Fruit fly (Drosophila melanogaster) whole organism, prepupa: ENCODE measurements around the gene CG32270.
A peak's percentile ranks its signal among the peaks of the same experiment; 100 is the strongest.

Experiments
- Blimp-1 ChIP-seq: fragments of 200-800 bp; sonication (Bioruptor generic); optimal IDR thresholded peaks from 3 replicates; lab custom pipeline; 2017; ENCODE audit warnings: missing biosample characterization, missing genetic modification characterization, mild to moderate bottlenecking, moderate library complexity, missing genetic modification reagents
- CG10631 ChIP-seq: fragments of 200-800 bp; sonication (Bioruptor generic); optimal IDR thresholded peaks from 2 replicates; lab custom pipeline; 2016; ENCODE audit warnings: missing biosample characterization, missing genetic modification characterization
- CG11762 ChIP-seq: fragments of 200-800 bp; sonication (Bioruptor generic); optimal IDR thresholded peaks from 3 replicates; lab custom pipeline; 2016; ENCODE audit warnings: missing biosample characterization, missing genetic modification characterization; ENCODE audit not compliant: insufficient read depth
- CG15336 ChIP-seq: fragments of 200-800 bp; sonication (Bioruptor generic); IDR thresholded peaks from 2 replicates; pipeline ENCODE4 v1.3.6; 2022; ENCODE audit warnings: missing biosample characterization, missing genetic modification characterization
- CG1621 ChIP-seq: fragments of 200-800 bp; sonication (Bioruptor generic); optimal IDR thresholded peaks from 3 replicates; lab custom pipeline; 2018; ENCODE audit warnings: missing biosample characterization, mild to moderate bottlenecking, missing genetic modification characterization
- CG3032 ChIP-seq: fragments of 200-800 bp; optimal IDR thresholded peaks from 2 replicates; lab custom pipeline; 2019; ENCODE audit warnings: missing biosample characterization, mild to moderate bottlenecking, missing genetic modification characterization, moderate library complexity
- CG32006 ChIP-seq: fragments of 200-800 bp; sonication (Bioruptor generic); optimal IDR thresholded peaks from 3 replicates; lab custom pipeline; 2017; ENCODE audit warnings: missing biosample characterization, mild to moderate bottlenecking, missing genetic modification characterization
- CG34406 ChIP-seq: fragments of 200-800 bp; sonication (Bioruptor generic); optimal IDR thresholded peaks from 3 replicates; lab custom pipeline; 2016; ENCODE audit warnings: missing biosample characterization, missing genetic modification characterization
- CG4318 ChIP-seq: fragments of 200-800 bp; sonication (Bioruptor generic); optimal IDR thresholded peaks from 3 replicates; lab custom pipeline; 2017; ENCODE audit warnings: missing biosample characterization, mild to moderate bottlenecking, missing genetic modification characterization
- CG6163 ChIP-seq: fragments of 200-800 bp; sonication (Bioruptor generic); IDR thresholded peaks from 3 replicates; pipeline ENCODE4 v1.3.6; 2022; ENCODE audit warnings: missing biosample characterization, missing genetic modification characterization
- CG6808 ChIP-seq: fragments of 200-800 bp; sonication (Bioruptor generic); optimal IDR thresholded peaks from 3 replicates; lab custom pipeline; 2017; ENCODE audit warnings: missing biosample characterization, missing genetic modification characterization, mild to moderate bottlenecking, moderate library complexity, missing genetic modification reagents
- CG6854 ChIP-seq: fragments of 200-800 bp; sonication (Bioruptor generic); optimal IDR thresholded peaks from 2 replicates; lab custom pipeline; 2017; ENCODE audit warnings: missing biosample characterization, mild to moderate bottlenecking, missing genetic modification characterization
- CG8119 ChIP-seq: fragments of 200-800 bp; sonication (Bioruptor generic); IDR thresholded peaks from 3 replicates; pipeline ENCODE4 v1.3.6; 2022; ENCODE audit warnings: missing biosample characterization, missing genetic modification characterization
- CG8632 ChIP-seq: fragments of 200-800 bp; sonication (Bioruptor generic); optimal IDR thresholded peaks from 3 replicates; lab custom pipeline; 2016; ENCODE audit warnings: missing biosample characterization, missing genetic modification characterization
- CG9139 ChIP-seq: fragments of 200-800 bp; sonication (Bioruptor generic); optimal IDR thresholded peaks from 3 replicates; lab custom pipeline; 2017; ENCODE audit warnings: missing biosample characterization, mild to moderate bottlenecking, missing genetic modification characterization
- Eip75B ChIP-seq: fragments of 200-800 bp; sonication (Bioruptor generic); optimal IDR thresholded peaks from 3 replicates; lab custom pipeline; 2016; ENCODE audit warnings: missing biosample characterization, missing genetic modification characterization
- Eip78C ChIP-seq: fragments of 200-800 bp; sonication (Bioruptor generic); peaks from one replicate; lab custom pipeline; 2016; ENCODE audit warnings: missing biosample characterization, missing genetic modification characterization
- Gug ChIP-seq: fragments of 200-800 bp; sonication (Bioruptor generic); IDR thresholded peaks from 2 replicates; pipeline ENCODE4 v1.3.6; 2022; ENCODE audit warnings: missing biosample characterization, missing genetic modification characterization
- Hr39 ChIP-seq: fragments of 200-800 bp; sonication (Bioruptor generic); optimal IDR thresholded peaks from 2 replicates; lab custom pipeline; 2016; ENCODE audit warnings: missing biosample characterization, missing genetic modification characterization
- Hr4 ChIP-seq: fragments of 200-800 bp; sonication (Bioruptor generic); optimal IDR thresholded peaks from 3 replicates; lab custom pipeline; 2016; ENCODE audit warnings: missing biosample characterization, missing genetic modification characterization
- Lpt ChIP-seq: fragments of 200-800 bp; sonication (Bioruptor generic); optimal IDR thresholded peaks from 3 replicates; lab custom pipeline; 2016; ENCODE audit warnings: missing biosample characterization, missing genetic modification characterization
- Met ChIP-seq: fragments of 200-800 bp; sonication (Bioruptor generic); optimal IDR thresholded peaks from 3 replicates; lab custom pipeline; 2016; ENCODE audit warnings: missing biosample characterization, missing genetic modification characterization
- OdsH ChIP-seq: fragments of 200-800 bp; sonication (Bioruptor generic); optimal IDR thresholded peaks from 3 replicates; lab custom pipeline; 2016; ENCODE audit warnings: missing biosample characterization, missing genetic modification characterization
- Sox14 ChIP-seq: fragments of 200-800 bp; sonication (Bioruptor generic); optimal IDR thresholded peaks from 3 replicates; lab custom pipeline; 2016; ENCODE audit warnings: missing biosample characterization, missing genetic modification characterization
- achi ChIP-seq: fragments of 200-800 bp; sonication (Bioruptor generic); optimal IDR thresholded peaks from 3 replicates; lab custom pipeline; 2016; ENCODE audit warnings: missing biosample characterization, missing genetic modification characterization
- acj6 ChIP-seq: fragments of 200-800 bp; sonication (Bioruptor generic); optimal IDR thresholded peaks from 3 replicates; lab custom pipeline; 2016; ENCODE audit warnings: missing biosample characterization, missing genetic modification characterization
- dac ChIP-seq: fragments of 200-800 bp; sonication (Bioruptor generic); optimal IDR thresholded peaks from 2 replicates; lab custom pipeline; 2017; ENCODE audit warnings: missing biosample characterization, mild to moderate bottlenecking, missing genetic modification characterization
- dsx ChIP-seq: fragments of 200-800 bp; optimal IDR thresholded peaks from 3 replicates; lab custom pipeline; 2019; ENCODE audit warnings: missing biosample characterization, mild to moderate bottlenecking, missing genetic modification characterization, moderate library complexity; ENCODE audit not compliant: poor library complexity, severe bottlenecking
- eg ChIP-seq: fragments of 200-800 bp; sonication (Bioruptor generic); IDR thresholded peaks from 3 replicates; pipeline ENCODE4 v1.3.6; 2022; ENCODE audit warnings: missing biosample characterization, missing genetic modification characterization
- lz ChIP-seq: fragments of 200-800 bp; sonication (Bioruptor generic); optimal IDR thresholded peaks from 3 replicates; lab custom pipeline; 2016; ENCODE audit warnings: missing biosample characterization, missing genetic modification characterization
- net ChIP-seq: fragments of 200-800 bp; sonication (Bioruptor generic); optimal IDR thresholded peaks from 3 replicates; lab custom pipeline; 2016; ENCODE audit warnings: missing biosample characterization, missing genetic modification characterization
- pdm3 ChIP-seq: fragments of 200-800 bp; sonication (Bioruptor generic); optimal IDR thresholded peaks from 3 replicates; lab custom pipeline; 2016; ENCODE audit warnings: missing biosample characterization, missing genetic modification characterization
- salr ChIP-seq, 2 experiments: fragments of 200-800 bp; sonication (Bioruptor generic); optimal IDR thresholded peaks; 3 replicates each; lab custom pipeline; 2016 to 2018; ENCODE audit warnings: missing biosample characterization in 2 of 2, missing genetic modification characterization in 2 of 2, mild to moderate bottlenecking in 1 of 2
- spab ChIP-seq: fragments of 200-800 bp; sonication (Bioruptor generic); optimal IDR thresholded peaks from 2 replicates; lab custom pipeline; 2017; ENCODE audit warnings: missing biosample characterization, mild to moderate bottlenecking, missing genetic modification characterization, missing genetic modification reagents
- ss ChIP-seq, 2 experiments: fragments of 200-800 bp; sonication (Bioruptor generic); optimal IDR thresholded peaks; 2 replicates in 1 of 2; 3 replicates in 1 of 2; lab custom pipeline; 2017 to 2018; ENCODE audit warnings: mild to moderate bottlenecking in 2 of 2, missing biosample characterization in 2 of 2, missing genetic modification characterization in 2 of 2, moderate library complexity in 1 of 2
- svp ChIP-seq: fragments of 200-800 bp; sonication (Bioruptor generic); peaks from one replicate; lab custom pipeline; 2016; ENCODE audit warnings: missing biosample characterization, missing genetic modification characterization
- topi ChIP-seq: fragments of 200-800 bp; sonication (Bioruptor generic); optimal IDR thresholded peaks from 3 replicates; lab custom pipeline; 2016; ENCODE audit warnings: missing biosample characterization, missing genetic modification characterization

The CG32270 gene

DNA sequence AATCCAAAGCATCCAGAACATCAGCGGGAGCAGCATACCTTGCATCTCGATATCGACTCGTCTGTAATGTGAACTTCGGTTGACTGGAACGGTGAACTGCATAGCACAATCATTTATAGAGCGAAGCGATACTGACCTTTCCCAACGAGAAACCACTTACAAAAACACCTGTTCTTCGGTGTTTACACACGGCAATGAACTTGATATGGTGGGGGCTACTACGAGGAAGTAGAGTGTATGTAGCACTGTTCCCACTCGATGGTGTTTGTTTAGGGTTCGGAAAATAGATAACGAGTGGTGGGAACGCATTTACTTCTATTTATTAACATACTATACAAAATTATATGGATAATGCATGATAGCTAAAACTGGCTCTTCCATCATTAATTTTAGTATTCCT is at the start of gene CG32270, which contains the start of gene CG32269:
Gene CG32270, minus strand, starts transcription at position 91 of the 400 bp plus-strand sequence.
Gene CG32269, minus strand, starts transcription at position 91 of the 400 bp plus-strand sequence.
- TF ChIP-seq CG8119 (GFP tag; lab: Robert Waterston, UW) (no peak), Hr39 (GFP tag; lab: Kevin White, UChicago) (no peak)

DNA sequence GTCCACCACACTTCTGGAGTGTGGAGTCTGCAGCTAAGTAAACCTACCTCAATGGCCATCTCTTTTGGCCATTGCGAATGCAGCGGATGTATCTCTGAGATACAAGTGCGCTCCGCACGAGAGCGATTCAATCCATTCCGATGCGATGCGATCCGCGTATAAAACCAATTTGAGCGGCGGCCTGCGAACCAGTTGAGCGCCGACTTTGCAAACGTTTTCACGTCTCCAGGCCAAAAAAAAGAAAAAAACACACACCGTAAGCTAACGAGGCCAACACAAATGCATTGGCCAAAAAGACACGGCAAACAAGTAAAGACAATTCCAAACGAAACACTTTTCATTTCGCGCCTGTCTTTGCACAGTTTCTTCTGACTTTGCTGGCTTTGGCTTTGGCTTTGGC is 48.9 kb upstream of the CG32270 start, which contains the start of gene ckd:
Gene ckd, plus strand, starts transcription at position 189 of the 400 bp plus-strand sequence.
- peak; percentile 17 for TF ChIP-seq dsx (GFP tag; lab: Kevin White, UChicago)
- TF ChIP-seq eg = 0 out of 3 replicates have a peak, but pooled peaks have one; percentile 7
- TF ChIP-seq CG6854 = peak; percentile 54
- peak; percentile 77 for TF ChIP-seq Blimp-1 (GFP tag; lab: Kevin White, UChicago)
- TF ChIP-seq achi (GFP tag; lab: Kevin White, UChicago) = no peak
- TF ChIP-seq acj6 (GFP tag; lab: Kevin White, UChicago) = no peak
- peak; percentile 19; the same call in 1 of the 2 replicates for TF ChIP-seq CG15336 (GFP tag; lab: Robert Waterston, UW)
- peak; percentile 62 for TF ChIP-seq Eip78C (GFP tag; lab: Kevin White, UChicago)
- no peak for TF ChIP-seq net (GFP tag; lab: Kevin White, UChicago)
- TF ChIP-seq ss (GFP tag; optimal IDR thresholded peaks at IDR 0.05; lab: Kevin White, UChicago) = peak in 1 of 2 experiments; percentile 14
- TF ChIP-seq Eip75B = peak; percentile 56
- TF ChIP-seq Lpt (GFP tag; lab: Kevin White, UChicago) = peak; percentile 6
- TF ChIP-seq pdm3 (GFP tag; lab: Kevin White, UChicago) = no peak
- no peak for TF ChIP-seq CG9139

- TF ChIP-seq CG15336 (GFP tag; lab: Robert Waterston, UW) (no peak), Hr39 (GFP tag; lab: Kevin White, UChicago) (peak; percentile 4), pdm3 (GFP tag; lab: Kevin White, UChicago) (peak; percentile 9), dac (GFP tag; lab: Kevin White, UChicago) (no peak), ss (GFP tag; optimal IDR thresholded peaks at IDR 0.05; lab: Kevin White, UChicago) (peak in 1 of 2 experiments; percentile 9), lz (GFP tag; lab: Kevin White, UChicago) (peak; percentile 5), CG32006 (GFP tag; lab: Kevin White, UChicago) (peak; percentile 9), Eip78C (GFP tag; lab: Kevin White, UChicago) (peak; percentile 12), Eip75B (no peak), Met (GFP tag; lab: Kevin White, UChicago) (peak; percentile 13), dsx (GFP tag; lab: Kevin White, UChicago) (peak; percentile 27)
These were observed 44.8 kb upstream of the CG32270 start for dm6 chr3L:3253631-3254030.

DNA sequence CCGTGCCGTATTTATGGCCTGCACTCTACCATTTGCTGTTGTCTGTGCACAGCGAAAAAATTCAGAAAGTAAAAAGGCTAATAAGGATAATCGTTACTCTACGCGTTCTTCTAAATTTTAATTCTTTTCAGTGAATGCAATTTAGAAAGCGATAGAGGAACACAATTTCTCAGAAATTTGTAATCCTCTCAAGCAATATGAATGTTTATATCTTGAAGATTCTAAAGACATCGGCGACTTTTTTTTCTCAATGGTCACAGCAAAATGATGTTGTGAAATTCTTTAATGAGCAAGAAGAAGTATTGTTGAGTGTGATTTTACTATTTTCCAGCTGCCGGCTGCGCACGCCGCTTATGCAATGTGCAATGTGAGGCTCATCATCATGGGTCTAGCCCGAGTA is 44.1 kb upstream of the CG32270 start:
- TF ChIP-seq achi (GFP tag; lab: Kevin White, UChicago) = peak; percentile 28
- 0 out of 3 replicates have a peak, but pooled peaks have one; percentile 23 for TF ChIP-seq CG8119 (GFP tag; lab: Robert Waterston, UW)
- TF ChIP-seq CG3032 (tag; lab: Kevin White, UChicago) = peak; percentile 2
- no peak for TF ChIP-seq CG8632 (GFP tag; lab: Kevin White, UChicago)
- TF ChIP-seq CG11762 (GFP tag; lab: Kevin White, UChicago) = no peak
- peak; percentile 49 for TF ChIP-seq OdsH (GFP tag; lab: Kevin White, UChicago)
- TF ChIP-seq CG32006 (GFP tag; lab: Kevin White, UChicago) = peak; percentile 73
- TF ChIP-seq eg = 0 out of 3 replicates have a peak, but pooled peaks have one; percentile 8
- TF ChIP-seq CG1621 (tag; lab: Kevin White, UChicago) = no peak
- peak; percentile 49 for TF ChIP-seq pdm3 (GFP tag; lab: Kevin White, UChicago)
- TF ChIP-seq Hr4 = peak; percentile 48
- peak in 1 of 2 experiments; percentile 43 for TF ChIP-seq salr (GFP tag; optimal IDR thresholded peaks at IDR 0.05; lab: Kevin White, UChicago)
- no peak for TF ChIP-seq Blimp-1 (GFP tag; lab: Kevin White, UChicago)
- peak; percentile 59 for TF ChIP-seq CG15336 (GFP tag; lab: Robert Waterston, UW)
- TF ChIP-seq Sox14 = peak; percentile 8
- TF ChIP-seq Eip75B = no peak
- TF ChIP-seq CG6808 = no peak
- no peak for TF ChIP-seq CG10631 (GFP tag; lab: Kevin White, UChicago)
- no peak for TF ChIP-seq spab
- no peak for TF ChIP-seq CG9139
- TF ChIP-seq CG4318 (GFP tag; lab: Kevin White, UChicago) = peak; percentile 7
- no peak for TF ChIP-seq Gug (GFP tag; lab: Robert Waterston, UW)
- TF ChIP-seq CG34406 (GFP tag; lab: Kevin White, UChicago) = no peak
- TF ChIP-seq ss (GFP tag; optimal IDR thresholded peaks at IDR 0.05; lab: Kevin White, UChicago) = peak in 1 of 2 experiments; percentile 15
- TF ChIP-seq svp = peak; percentile 10
- TF ChIP-seq Eip78C (GFP tag; lab: Kevin White, UChicago) = peak; percentile 85
- TF ChIP-seq acj6 (GFP tag; lab: Kevin White, UChicago) = peak; percentile 13
- TF ChIP-seq CG6163 = 0 out of 3 replicates have a peak, but pooled peaks have one; percentile 8
- no peak for TF ChIP-seq topi (GFP tag; lab: Kevin White, UChicago)
